Worm (Caenorhabditis elegans): ENCODE data around the gene C07A12.2.

C07A12.2 gene

DNA sequence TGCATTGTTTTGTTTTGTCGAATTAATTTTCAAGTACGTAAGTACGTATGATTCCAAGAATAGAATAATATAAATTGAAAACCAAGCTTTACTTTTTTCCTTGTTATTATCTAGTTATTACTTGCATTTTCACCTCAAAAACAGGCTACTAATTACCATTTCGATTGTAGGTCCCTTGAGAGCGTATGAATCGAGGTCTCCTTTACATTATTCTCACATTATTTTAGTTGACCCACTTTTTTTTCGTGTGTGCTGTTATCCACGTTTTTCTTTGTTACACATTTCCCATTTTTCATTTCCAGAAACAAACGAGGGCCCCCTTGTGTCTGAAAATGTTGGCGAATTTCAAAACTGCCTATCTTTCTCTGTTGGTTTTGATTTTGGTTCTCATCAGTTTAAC is 17.2 kb downstream of the C07A12.2 start, which contains the start of gene C05E11.6:
Gene C05E11.6 (plus strand): TSS at position 301 of the 400 bp plus-strand sequence.
- TF ChIP-seq K09A11.1 (tag; optimal IDR thresholded peaks at IDR 0.05; ENCODE audit: insufficient read depth): no peak
- TF ChIP-seq dve-1 (tag; optimal IDR thresholded peaks at IDR 0.05): no peak
- no peak for TF ChIP-seq unc-3 (GFP tag; conservative IDR thresholded peaks at IDR 0.05)
- no peak for TF ChIP-seq unc-3 (tag; optimal IDR thresholded peaks at IDR 0.05)
- no peak for TF ChIP-seq ztf-16 (tag; optimal IDR thresholded peaks at IDR 0.05)
- TF ChIP-seq fax-1 (tag; optimal IDR thresholded peaks at IDR 0.05): no peak
- no peak for TF ChIP-seq nhr-232 (tag; optimal IDR thresholded peaks at IDR 0.05)
- TF ChIP-seq Y22D7AL.16 (tag; optimal IDR thresholded peaks at IDR 0.05): no peak
- TF ChIP-seq tbx-2 (tag; optimal IDR thresholded peaks at IDR 0.05): no peak
- no peak for TF ChIP-seq pha-4 (tag; optimal IDR thresholded peaks at IDR 0.05)
- no peak for TF ChIP-seq unc-42 (tag; optimal IDR thresholded peaks at IDR 0.05)
- TF ChIP-seq ceh-24 (tag; optimal IDR thresholded peaks at IDR 0.05): no peak
- TF ChIP-seq hlh-15 (tag; optimal IDR thresholded peaks at IDR 0.05): no peak
- no peak for TF ChIP-seq rnt-1 (tag; optimal IDR thresholded peaks at IDR 0.05)
- no peak for TF ChIP-seq T23F11.4 (GFP tag; optimal IDR thresholded peaks at IDR 0.05)

DNA sequence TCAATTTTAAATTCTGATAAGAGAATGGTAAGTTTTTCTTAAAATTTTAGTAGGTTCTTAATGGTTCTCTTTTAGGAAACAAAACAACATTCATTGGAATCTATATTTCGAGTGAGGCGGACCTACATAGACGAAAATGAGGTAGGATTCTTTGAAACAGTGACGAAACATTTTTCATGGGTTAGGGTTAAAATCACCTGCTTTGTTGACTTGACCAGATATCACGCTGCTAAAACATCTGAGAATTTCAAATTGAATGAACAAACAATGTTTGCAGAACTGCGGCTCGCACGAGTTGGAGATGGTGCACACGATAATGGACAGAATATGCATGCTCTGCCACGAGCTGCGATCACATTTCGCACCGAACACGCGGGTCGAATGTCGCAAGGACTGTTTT is 17.6 kb downstream of the C07A12.2 start:
- no peak for TF ChIP-seq gmeb-2 (tag; optimal IDR thresholded peaks at IDR 0.05)
- no peak for TF ChIP-seq hlh-6 (tag; optimal IDR thresholded peaks at IDR 0.05)
- no peak for TF ChIP-seq hlh-30 (tag; optimal IDR thresholded peaks at IDR 0.05; ENCODE audit: insufficient read depth)
- no peak for TF ChIP-seq ceh-48 (tag; optimal IDR thresholded peaks at IDR 0.05)
- no peak for TF ChIP-seq ztf-16 (tag; optimal IDR thresholded peaks at IDR 0.05)
- TF ChIP-seq ceh-31 (tag; optimal IDR thresholded peaks at IDR 0.05): no peak
- TF ChIP-seq eyg-1 (tag; optimal IDR thresholded peaks at IDR 0.05): no peak

DNA sequence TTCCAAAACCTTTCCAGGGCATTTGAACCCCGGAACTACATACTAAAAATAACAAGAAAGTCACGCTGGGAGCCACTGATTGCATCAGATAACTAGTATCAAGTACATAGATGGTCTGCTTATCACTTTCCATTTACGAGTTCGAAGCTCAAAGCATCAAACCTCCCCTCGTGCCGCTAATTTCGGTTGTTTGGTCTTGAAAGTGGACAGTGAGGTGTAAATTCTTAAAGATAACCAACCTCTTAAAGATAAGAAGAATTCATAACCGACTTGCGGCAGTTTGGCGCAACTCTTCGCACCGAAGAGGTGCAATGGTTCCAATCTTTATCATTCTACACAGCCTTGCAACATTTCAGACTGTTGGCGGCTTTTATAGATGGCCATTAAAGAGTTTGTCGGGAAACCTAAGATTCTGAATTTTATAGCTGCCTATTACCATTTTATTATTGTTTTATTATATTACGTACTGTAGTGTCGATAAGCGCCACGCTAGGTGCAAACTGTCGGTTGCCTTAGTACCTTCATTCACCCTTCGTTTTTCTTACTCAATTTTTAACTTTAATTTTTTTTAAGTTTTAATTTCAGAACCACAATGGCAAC is 20.2 kb downstream of the C07A12.2 start, which contains the start of gene amt-4:
Gene amt-4 (plus strand): TSS at position 586 of the 600 bp plus-strand sequence.
- no peak for TF ChIP-seq C38D4.7 (GFP tag; optimal IDR thresholded peaks at IDR 0.05)
- peak; percentile 50 for TF ChIP-seq elt-2 (tag; optimal IDR thresholded peaks at IDR 0.05)

DNA sequence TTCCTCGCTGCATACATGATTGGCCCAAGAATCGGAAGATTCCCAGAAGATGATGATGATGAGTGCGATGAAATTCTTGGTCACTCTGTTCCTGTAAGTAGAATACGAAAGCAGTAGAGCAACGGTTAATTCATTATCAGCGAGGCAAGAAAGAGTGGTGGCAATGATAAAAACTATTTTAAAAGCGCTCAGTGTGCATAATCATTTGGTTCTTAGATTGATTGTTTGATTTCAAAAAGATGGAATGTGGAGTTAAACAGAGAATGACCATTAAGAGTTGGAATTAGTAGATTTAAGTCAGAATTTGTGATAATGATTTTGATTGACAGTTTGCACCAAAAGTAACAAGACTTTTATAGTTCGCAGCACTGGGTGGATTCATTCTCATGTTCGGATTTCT is 22.5 kb downstream of the C07A12.2 start:
- TF ChIP-seq hlh-8 (tag; optimal IDR thresholded peaks at IDR 0.05): no peak
- TF ChIP-seq hlh-30 (tag; optimal IDR thresholded peaks at IDR 0.05; ENCODE audit: insufficient read depth): no peak
- TF ChIP-seq pax-1 (tag; optimal IDR thresholded peaks at IDR 0.05): no peak
- no peak for TF ChIP-seq F13H6.1 (tag; optimal IDR thresholded peaks at IDR 0.05)
- no peak for TF ChIP-seq ceh-6 (GFP tag; optimal IDR thresholded peaks at IDR 0.05)
- no peak for TF ChIP-seq madf-2 (tag; optimal IDR thresholded peaks at IDR 0.05)
- TF ChIP-seq ceh-34 (tag; optimal IDR thresholded peaks at IDR 0.05): no peak
- TF ChIP-seq hlh-15 (tag; optimal IDR thresholded peaks at IDR 0.05): no peak
- TF ChIP-seq ttx-3 (tag; optimal IDR thresholded peaks at IDR 0.05): no peak
- no peak for TF ChIP-seq sdc-2 (tag; optimal IDR thresholded peaks at IDR 0.05)
- TF ChIP-seq nfya-1 (tag; optimal IDR thresholded peaks at IDR 0.05): no peak
- no peak for TF ChIP-seq rnt-1 (tag; optimal IDR thresholded peaks at IDR 0.05)
- TF ChIP-seq ceh-14 (tag; optimal IDR thresholded peaks at IDR 0.05): no peak
- no peak for TF ChIP-seq unc-86 (tag; optimal IDR thresholded peaks at IDR 0.05)
- no peak for TF ChIP-seq pha-4 (tag; optimal IDR thresholded peaks at IDR 0.05)
- no peak for TF ChIP-seq gmeb-2 (tag; optimal IDR thresholded peaks at IDR 0.05)
- TF ChIP-seq zip-5 (tag; optimal IDR thresholded peaks at IDR 0.05): no peak
- TF ChIP-seq nhr-232 (tag; optimal IDR thresholded peaks at IDR 0.05): no peak
- no peak for TF ChIP-seq sox-2 (GFP tag; IDR thresholded peaks at IDR 0.05)

Measured in whole organism, late embryonic.